Worm (Caenorhabditis elegans) whole organism, early embryonic: ENCODE results near the gene lgc-53.

Source experiments
- B0310.2 ChIP-seq: sonication (generic microtip); optimal IDR thresholded peaks from 2 replicates; lab custom pipeline; 2016; ENCODE audit warnings: mild to moderate bottlenecking, missing genetic modification characterization, missing compliant biosample characterization
- ama-1 ChIP-seq: fragments of 150-350 bp; optimal IDR thresholded peaks from 2 replicates; lab custom pipeline; 2014
- flt-1 ChIP-seq: fragments of 200-800 bp; sonication (Bioruptor generic); IDR thresholded peaks from 2 replicates; pipeline ENCODE4 v1.3.6; 2022; ENCODE audit warnings: missing genetic modification characterization, missing compliant biosample characterization
- hmbx-1 ChIP-seq: sonication (generic microtip); optimal IDR thresholded peaks from 2 replicates; lab custom pipeline; 2016; ENCODE audit warnings: mild to moderate bottlenecking, missing genetic modification characterization, missing compliant biosample characterization
- hmg-4 ChIP-seq: fragments of 200-800 bp; sonication (Bioruptor generic); optimal IDR thresholded peaks from 2 replicates; lab custom pipeline; 2018; ENCODE audit warnings: mild to moderate bottlenecking, missing genetic modification characterization, missing compliant biosample characterization
- pes-1 ChIP-seq: fragments of 200-800 bp; sonication (Bioruptor generic); IDR thresholded peaks from 2 replicates; pipeline ENCODE4 v1.3.6; 2022; ENCODE audit warnings: missing genetic modification reagents, missing genetic modification characterization, missing compliant biosample characterization
- sea-1 ChIP-seq: fragments of 200-800 bp; sonication (Bioruptor generic); conservative IDR thresholded peaks from 2 replicates; pipeline ENCODE4 v1.3.6; 2022; ENCODE audit warnings: missing genetic modification characterization, missing compliant biosample characterization

ce11 chrX:16754474-16754873 is 43.0 kb downstream of the lgc-53 start, which contains the start of gene C10E2.5:
- TF ChIP-seq hmbx-1 (no peak), sea-1 (no peak), ama-1 (lab: Kevin White, UChicago) (no peak), B0310.2 (tag; lab: Kevin White, UChicago) (no peak), flt-1 (GFP tag; lab: Robert Waterston, UW) (no peak), hmg-4 (GFP tag; lab: Kevin White, UChicago) (no peak), pes-1 (GFP tag; lab: Robert Waterston, UW) (no peak)
